Worm (Caenorhabditis elegans): ENCODE measurements around the gene rnp-4.

rnp-4 gene

ce11 chrIII:4453301-4453700, 47.2 kb downstream of the rnp-4 start:
- TF ChIP-seq elt-1 (tag; optimal IDR thresholded peaks at IDR 0.05): no peak
- peak; percentile 76 for TF ChIP-seq nfya-1 (tag; optimal IDR thresholded peaks at IDR 0.05; ENCODE audit: insufficient read depth)

- TF ChIP-seq ZK546.5 (tag; optimal IDR thresholded peaks at IDR 0.05) (no peak), nhr-25 (tag; optimal IDR thresholded peaks at IDR 0.05) (peak; percentile 2), elt-1 (tag; optimal IDR thresholded peaks at IDR 0.05) (peak; percentile 76), mml-1 (tag; optimal IDR thresholded peaks at IDR 0.05) (no peak), lin-15B (tag; optimal IDR thresholded peaks at IDR 0.05) (no peak), unc-62 (GFP tag; optimal IDR thresholded peaks at IDR 0.05) (peak; percentile 10)
Measured at ce11 chrIII:4453768-4454167, 47.7 kb downstream of the rnp-4 start.

DNA sequence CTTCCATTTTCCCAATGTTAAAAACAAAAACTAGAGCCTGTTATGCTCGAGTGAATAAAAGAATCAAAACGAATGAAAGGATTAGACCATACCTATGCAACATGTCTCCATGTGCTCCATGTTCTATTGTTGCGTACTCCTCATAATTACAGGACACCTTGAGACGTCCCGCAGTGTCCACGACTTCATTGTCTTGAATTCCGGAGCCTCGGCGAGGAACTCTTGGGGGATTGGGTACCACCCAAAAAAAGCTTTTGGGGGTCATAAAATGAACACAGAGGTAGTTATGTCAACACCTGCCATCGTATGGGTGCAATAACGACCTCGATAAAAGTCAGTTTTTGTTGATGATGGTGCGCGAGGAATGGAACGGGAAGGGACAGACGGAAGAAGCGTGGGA, 48.8 kb downstream of the rnp-4 start:
- TF ChIP-seq fkh-2 (tag; optimal IDR thresholded peaks at IDR 0.05) (no peak), egl-5 (tag; optimal IDR thresholded peaks at IDR 0.05) (no peak), zag-1 (tag; optimal IDR thresholded peaks at IDR 0.05) (no peak), lin-15B (tag; optimal IDR thresholded peaks at IDR 0.05) (no peak), ceh-16 (tag; optimal IDR thresholded peaks at IDR 0.05) (no peak), snpc-4 (tag; optimal IDR thresholded peaks at IDR 0.05) (no peak), nhr-23 (tag; optimal IDR thresholded peaks at IDR 0.05) (no peak), skn-1 (tag; optimal IDR thresholded peaks at IDR 0.05) (no peak), tbx-2 (tag; optimal IDR thresholded peaks at IDR 0.05) (no peak), pha-4 (tag; optimal IDR thresholded peaks at IDR 0.05) (no peak), nhr-76 (tag; optimal IDR thresholded peaks at IDR 0.05) (no peak), nhr-67 (tag; optimal IDR thresholded peaks at IDR 0.05) (no peak), jun-1 (tag; optimal IDR thresholded peaks at IDR 0.05) (no peak), mdl-1 (tag; optimal IDR thresholded peaks at IDR 0.05) (no peak), nhr-12 (tag; optimal IDR thresholded peaks at IDR 0.05) (no peak), elt-3 (tag; optimal IDR thresholded peaks at IDR 0.05) (no peak), ceh-28 (tag; optimal IDR thresholded peaks at IDR 0.05) (no peak)

- TF ChIP-seq unc-62 (GFP tag; optimal IDR thresholded peaks at IDR 0.05) (no peak), jun-1 (tag; optimal IDR thresholded peaks at IDR 0.05) (no peak), nfya-1 (tag; optimal IDR thresholded peaks at IDR 0.05; ENCODE audit: insufficient read depth) (peak; percentile 63), ceh-82 (tag; optimal IDR thresholded peaks at IDR 0.05) (no peak), unc-39 (tag; optimal IDR thresholded peaks at IDR 0.05) (no peak), nhr-23 (tag; optimal IDR thresholded peaks at IDR 0.05) (peak; percentile 40), nhr-25 (tag; optimal IDR thresholded peaks at IDR 0.05) (peak; percentile 15)
Measured at ce11 chrIII:4456579-4456978, 50.5 kb downstream of the rnp-4 start.

All from whole organism, L3 larva.